Worm (Caenorhabditis elegans) whole organism, midembryonic: ENCODE measurements around the gene ZK1290.7.

Experiments used
- T22C8.4 ChIP-seq: fragments of 200-800 bp; sonication (Bioruptor generic); IDR thresholded peaks from 2 replicates; pipeline ENCODE4 v1.3.6; 2022; ENCODE audit warnings: missing genetic modification characterization, missing compliant biosample characterization
- cog-1 ChIP-seq: sonication (generic microtip); optimal IDR thresholded peaks from 2 replicates; lab custom pipeline; 2016; ENCODE audit warnings: missing genetic modification characterization, missing compliant biosample characterization
- flt-1 ChIP-seq: fragments of 200-800 bp; sonication (Bioruptor generic); IDR thresholded peaks from 2 replicates; pipeline ENCODE4 v1.3.6; 2022; ENCODE audit warnings: missing genetic modification characterization, missing compliant biosample characterization
- klf-2 ChIP-seq: fragments of 200-800 bp; sonication (Bioruptor generic); conservative IDR thresholded peaks from 2 replicates; pipeline ENCODE4 v1.3.6; 2022; ENCODE audit warnings: missing genetic modification reagents, missing genetic modification characterization, missing compliant biosample characterization
- med-1 ChIP-seq: sonication (generic microtip); optimal IDR thresholded peaks from 2 replicates; lab custom pipeline; 2017; ENCODE audit warnings: missing genetic modification characterization, mild to moderate bottlenecking, missing compliant biosample characterization, antibody characterized with exemption, missing genetic modification reagents; ENCODE audit not compliant: insufficient read depth
- ref-1 ChIP-seq: fragments of 200-800 bp; sonication (Bioruptor generic); conservative IDR thresholded peaks from 2 replicates; pipeline ENCODE4 v1.3.6; 2022; ENCODE audit warnings: missing genetic modification reagents, missing genetic modification characterization, missing compliant biosample characterization
- tab-1 ChIP-seq: fragments of 200-800 bp; sonication (Bioruptor generic); IDR thresholded peaks from 2 replicates; pipeline ENCODE4 v1.3.6; 2022; ENCODE audit warnings: missing genetic modification characterization, missing compliant biosample characterization
- ztf-23 ChIP-seq: fragments of 200-800 bp; sonication (Bioruptor generic); IDR thresholded peaks from 2 replicates; pipeline ENCODE4 v1.3.6; 2022; ENCODE audit warnings: missing genetic modification reagents, missing genetic modification characterization, missing compliant biosample characterization
- ztf-29 ChIP-seq: fragments of 200-800 bp; sonication (Bioruptor generic); IDR thresholded peaks from 2 replicates; pipeline ENCODE4 v1.3.6; 2022; ENCODE audit warnings: missing genetic modification reagents, missing genetic modification characterization, missing compliant biosample characterization

Gene ZK1290.7

ce11 chrII:7499390-7499789 lies 26.0 kb downstream of the ZK1290.7 start, which contains the start of gene srab-14:
srab-14 (minus strand) TSS chrII:7499490.
- TF ChIP-seq ref-1 (GFP tag; lab: Robert Waterston, UW) = no peak
- no peak for TF ChIP-seq flt-1 (GFP tag; lab: Robert Waterston, UW)
- TF ChIP-seq med-1 (GFP tag; lab: Kevin White, UChicago) = no peak
- no peak for TF ChIP-seq tab-1 (GFP tag; lab: Robert Waterston, UW)
- no peak for TF ChIP-seq ztf-23
- TF ChIP-seq klf-2 (GFP tag; lab: Robert Waterston, UW) = no peak
- no peak for TF ChIP-seq ztf-29 (GFP tag; lab: Robert Waterston, UW)
- no peak for TF ChIP-seq T22C8.4 (GFP tag; lab: Robert Waterston, UW)
- no peak for TF ChIP-seq cog-1 (tag; lab: Kevin White, UChicago)

- TF ChIP-seq klf-2 (GFP tag; lab: Robert Waterston, UW) (no peak), flt-1 (GFP tag; lab: Robert Waterston, UW) (no peak), cog-1 (tag; lab: Kevin White, UChicago) (no peak), T22C8.4 (GFP tag; lab: Robert Waterston, UW) (no peak)
Observed at ce11 chrII:7496070-7496469, 29.3 kb downstream of the ZK1290.7 start, which contains the start of gene spi-1. spi-1 (plus strand) TSS chrII:7496247.

ce11 chrII:7494155-7494554 lies 31.2 kb downstream of the ZK1290.7 start, which contains the start of gene R10H1.1:
R10H1.1 (plus strand) TSS chrII:7494455.
- no peak for TF ChIP-seq klf-2 (GFP tag; lab: Robert Waterston, UW)

ce11 chrII:7493599-7493998 lies 31.8 kb downstream of the ZK1290.7 start, which contains the start of gene nas-23:
nas-23 (minus strand) TSS chrII:7493699.
- TF ChIP-seq cog-1 (tag; lab: Kevin White, UChicago) (no peak), ztf-29 (GFP tag; lab: Robert Waterston, UW) (no peak), tab-1 (GFP tag; lab: Robert Waterston, UW) (no peak), ref-1 (GFP tag; lab: Robert Waterston, UW) (no peak), flt-1 (GFP tag; lab: Robert Waterston, UW) (no peak), med-1 (GFP tag; lab: Kevin White, UChicago) (no peak), klf-2 (GFP tag; lab: Robert Waterston, UW) (no peak), T22C8.4 (GFP tag; lab: Robert Waterston, UW) (no peak), ztf-23 (no peak)

ce11 chrII:7489605-7490004 lies 35.8 kb downstream of the ZK1290.7 start, which contains the start of gene D1022.9:
D1022.9 (minus strand) TSS chrII:7489705.
- TF ChIP-seq tab-1 (GFP tag; lab: Robert Waterston, UW) (no peak), T22C8.4 (GFP tag; lab: Robert Waterston, UW) (no peak), ref-1 (GFP tag; lab: Robert Waterston, UW) (no peak), ztf-23 (no peak), flt-1 (GFP tag; lab: Robert Waterston, UW) (no peak), ztf-29 (GFP tag; lab: Robert Waterston, UW) (no peak), med-1 (GFP tag; lab: Kevin White, UChicago) (no peak), cog-1 (tag; lab: Kevin White, UChicago) (no peak), klf-2 (GFP tag; lab: Robert Waterston, UW) (no peak)

ce11 chrII:7483009-7483408 lies 42.3 kb downstream of the ZK1290.7 start, which contains the start of gene cah-2:
cah-2 (minus strand) TSS chrII:7483109.
- TF ChIP-seq cog-1 (tag; lab: Kevin White, UChicago) (no peak), tab-1 (GFP tag; lab: Robert Waterston, UW) (no peak), klf-2 (GFP tag; lab: Robert Waterston, UW) (no peak), ztf-29 (GFP tag; lab: Robert Waterston, UW) (no peak), ztf-23 (no peak), T22C8.4 (GFP tag; lab: Robert Waterston, UW) (no peak), ref-1 (GFP tag; lab: Robert Waterston, UW) (no peak), flt-1 (GFP tag; lab: Robert Waterston, UW) (no peak), med-1 (GFP tag; lab: Kevin White, UChicago) (no peak)

- TF ChIP-seq ztf-29 (GFP tag; lab: Robert Waterston, UW) (no peak; the same call in 1 of the 2 replicates), T22C8.4 (GFP tag; lab: Robert Waterston, UW) (peak; percentile 64), flt-1 (GFP tag; lab: Robert Waterston, UW) (peak; percentile 74), cog-1 (tag; lab: Kevin White, UChicago) (peak; percentile 45), ztf-23 (peak; percentile 80), ref-1 (GFP tag; lab: Robert Waterston, UW) (0 out of 2 replicates have a peak, but pooled peaks have one; percentile 33), klf-2 (GFP tag; lab: Robert Waterston, UW) (peak; percentile 66), tab-1 (GFP tag; lab: Robert Waterston, UW) (peak; percentile 78; the same call in 1 of the 2 replicates), med-1 (GFP tag; lab: Kevin White, UChicago) (no peak)
Observed at ce11 chrII:7478487-7479234, 46.7 kb downstream of the ZK1290.7 start, which contains the start of the genes aka-1 and ubc-6. aka-1 (minus strand) TSS chrII:7478537. ubc-6 (plus strand) TSS chrII:7479187.
